Fruit fly (Drosophila melanogaster): ENCODE data around the gene unc-4.

DNA sequence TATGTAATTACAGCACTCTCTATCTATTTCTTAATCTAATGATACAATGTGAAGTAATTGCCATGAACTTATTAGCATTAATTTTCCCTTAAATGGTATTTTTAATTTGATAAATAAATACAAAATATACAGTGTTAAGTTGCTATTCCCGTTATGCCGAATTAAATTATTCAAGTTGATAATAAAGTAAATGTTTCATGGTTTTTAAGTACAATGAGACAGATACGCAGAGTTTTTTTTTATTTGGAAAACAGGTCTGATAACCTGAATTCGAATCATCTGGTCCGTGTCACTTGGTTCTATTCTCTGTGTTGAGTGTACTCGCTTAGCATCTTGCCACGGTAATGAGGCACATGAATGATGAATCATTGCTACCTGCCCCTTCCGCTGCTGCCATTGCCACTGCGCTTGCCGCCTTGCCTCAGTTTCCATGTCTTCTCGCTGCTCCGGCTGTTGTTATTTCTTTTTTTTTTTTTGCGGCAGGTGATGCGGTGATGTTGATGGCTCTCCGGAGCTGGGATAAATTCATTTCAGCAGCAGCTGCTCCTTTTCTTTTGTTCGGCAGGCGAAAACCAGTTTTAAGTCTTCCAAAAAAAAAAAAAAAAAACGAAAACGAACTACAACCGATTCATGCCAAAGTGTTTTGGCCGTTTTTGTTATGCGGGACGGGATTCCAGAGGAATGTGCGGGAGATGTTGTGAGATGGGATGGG is 22.5 kb upstream of the unc-4 start:
- TF ChIP-seq Dll (optimal IDR thresholded peaks at IDR 0.05) (no peak), psq (optimal IDR thresholded peaks at IDR 0.05) (no peak), CG8478 (optimal IDR thresholded peaks at IDR 0.05) (no peak)
